Worm (Caenorhabditis elegans) whole organism, late embryonic: ENCODE results near the gene F07H5.10.

ENCODE experiments used
- C08G9.2 ChIP-seq: sonication (generic microtip); optimal IDR thresholded peaks from 2 replicates; lab custom pipeline; 2016; ENCODE audit warnings: mild to moderate bottlenecking, missing genetic modification characterization, moderate library complexity, missing compliant biosample characterization
- F13H6.1 ChIP-seq: sonication (generic microtip); optimal IDR thresholded peaks from 2 replicates; lab custom pipeline; 2016; ENCODE audit warnings: missing genetic modification characterization, missing compliant biosample characterization
- T23F11.4 ChIP-seq: fragments of 200-800 bp; sonication (Bioruptor generic); optimal IDR thresholded peaks from 2 replicates; lab custom pipeline; 2018; ENCODE audit warnings: mild to moderate bottlenecking, missing genetic modification characterization, missing compliant biosample characterization
- ahr-1 ChIP-seq: sonication (generic microtip); optimal IDR thresholded peaks from 2 replicates; lab custom pipeline; 2016; ENCODE audit warnings: missing genetic modification characterization, missing compliant biosample characterization
- ceh-14 ChIP-seq: sonication (generic microtip); optimal IDR thresholded peaks from 2 replicates; lab custom pipeline; 2016; ENCODE audit warnings: missing genotype, missing genetic modification characterization, missing compliant biosample characterization
- ceh-18 ChIP-seq: sonication (generic microtip); optimal IDR thresholded peaks from 2 replicates; lab custom pipeline; 2016; ENCODE audit warnings: missing genetic modification characterization, missing compliant biosample characterization
- ceh-22 ChIP-seq: sonication (generic microtip); optimal IDR thresholded peaks from 2 replicates; lab custom pipeline; 2017; ENCODE audit warnings: missing biosample characterization, missing genetic modification characterization
- ceh-24 ChIP-seq: sonication (generic microtip); optimal IDR thresholded peaks from 2 replicates; lab custom pipeline; 2016; ENCODE audit warnings: mild to moderate bottlenecking, missing genetic modification characterization, missing compliant biosample characterization
- ceh-31 ChIP-seq: sonication (generic microtip); optimal IDR thresholded peaks from 2 replicates; lab custom pipeline; 2016; ENCODE audit warnings: missing genetic modification characterization, missing compliant biosample characterization
- ceh-6 ChIP-seq: fragments of 200-800 bp; sonication (Bioruptor generic); optimal IDR thresholded peaks from 2 replicates; lab custom pipeline; 2018; ENCODE audit warnings: mild to moderate bottlenecking, missing genetic modification characterization, missing compliant biosample characterization
- ceh-9 ChIP-seq: sonication (generic microtip); optimal IDR thresholded peaks from 2 replicates; lab custom pipeline; 2016; ENCODE audit warnings: mild to moderate bottlenecking, missing genetic modification characterization, inconsistent platforms, missing compliant biosample characterization
- dmd-4 ChIP-seq: sonication (generic microtip); optimal IDR thresholded peaks from 2 replicates; lab custom pipeline; 2016; ENCODE audit warnings: borderline replicate concordance, missing genetic modification characterization, missing compliant biosample characterization
- elt-2 ChIP-seq: sonication (generic microtip); optimal IDR thresholded peaks from 2 replicates; lab custom pipeline; 2016; ENCODE audit warnings: missing genetic modification reagents, missing genetic modification characterization, missing compliant biosample characterization
- elt-4 ChIP-seq: sonication (generic microtip); optimal IDR thresholded peaks from 2 replicates; lab custom pipeline; 2016; ENCODE audit warnings: missing genetic modification characterization, missing compliant biosample characterization
- eyg-1 ChIP-seq: sonication (generic microtip); optimal IDR thresholded peaks from 2 replicates; lab custom pipeline; 2016; ENCODE audit warnings: missing genotype, missing genetic modification characterization, missing compliant biosample characterization
- fax-1 ChIP-seq: sonication (generic microtip); optimal IDR thresholded peaks from 2 replicates; lab custom pipeline; 2016; ENCODE audit warnings: missing genotype, missing genetic modification characterization, missing compliant biosample characterization
- fkh-10 ChIP-seq: fragments of 150-350 bp; optimal IDR thresholded peaks from 2 replicates; lab custom pipeline; 2014; ENCODE audit warnings: missing biosample characterization, missing genetic modification reagents, missing genetic modification characterization
- fkh-6 ChIP-seq: sonication (generic microtip); optimal IDR thresholded peaks from 2 replicates; lab custom pipeline; 2016; ENCODE audit warnings: missing genetic modification characterization, missing compliant biosample characterization
- gmeb-2 ChIP-seq: sonication (generic microtip); optimal IDR thresholded peaks from 2 replicates; lab custom pipeline; 2016; ENCODE audit warnings: missing genetic modification characterization, inconsistent platforms, missing compliant biosample characterization
- hlh-30 ChIP-seq: sonication (generic microtip); optimal IDR thresholded peaks from 2 replicates; lab custom pipeline; 2017; ENCODE audit warnings: antibody characterized with exemption, missing genetic modification characterization, missing compliant biosample characterization; ENCODE audit not compliant: insufficient read depth
- hlh-6 ChIP-seq: sonication (generic microtip); optimal IDR thresholded peaks from 2 replicates; lab custom pipeline; 2016; ENCODE audit warnings: missing genotype, missing genetic modification characterization, missing compliant biosample characterization
- lin-11 ChIP-seq: fragments of 200-800 bp; sonication (Bioruptor generic); optimal IDR thresholded peaks from 2 replicates; lab custom pipeline; 2018; ENCODE audit warnings: mild to moderate bottlenecking, missing genetic modification characterization, missing compliant biosample characterization
- mec-3 ChIP-seq: sonication (generic microtip); optimal IDR thresholded peaks from 2 replicates; lab custom pipeline; 2016; ENCODE audit warnings: borderline replicate concordance, missing genetic modification characterization, missing compliant biosample characterization
- nfya-1 ChIP-seq: sonication (generic microtip); optimal IDR thresholded peaks from 2 replicates; lab custom pipeline; 2017; ENCODE audit warnings: missing genetic modification characterization, mild to moderate bottlenecking, missing compliant biosample characterization, antibody characterized with exemption, moderate library complexity
- nhr-11 ChIP-seq: fragments of 150-350 bp; optimal IDR thresholded peaks from 2 replicates; lab custom pipeline; 2014; ENCODE audit warnings: missing biosample characterization, missing genetic modification characterization
- odd-2 ChIP-seq: sonication (generic microtip); optimal IDR thresholded peaks from 2 replicates; lab custom pipeline; 2017; ENCODE audit warnings: antibody characterized with exemption, mild to moderate bottlenecking, missing genetic modification characterization, missing compliant biosample characterization
- pag-3 ChIP-seq: sonication (generic microtip); optimal IDR thresholded peaks from 2 replicates; lab custom pipeline; 2016; ENCODE audit warnings: missing compliant biosample characterization, missing genetic modification characterization, borderline replicate concordance
- pha-4 ChIP-seq: fragments of 150-350 bp; optimal IDR thresholded peaks from 2 replicates; lab custom pipeline; 2018; ENCODE audit warnings: missing biosample characterization, missing genetic modification reagents, missing genetic modification characterization
- pqm-1 ChIP-seq: sonication (generic microtip); optimal IDR thresholded peaks from 2 replicates; lab custom pipeline; 2016; ENCODE audit warnings: missing genetic modification characterization, missing compliant biosample characterization
- pros-1 ChIP-seq: fragments of 150-350 bp; optimal IDR thresholded peaks from 2 replicates; lab custom pipeline; 2014; ENCODE audit warnings: missing biosample characterization, missing genetic modification reagents, missing genetic modification characterization
- sox-4 ChIP-seq: sonication (generic microtip); optimal IDR thresholded peaks from 2 replicates; lab custom pipeline; 2017; ENCODE audit warnings: mild to moderate bottlenecking, missing genetic modification characterization, inconsistent platforms, missing compliant biosample characterization
- ttx-3 ChIP-seq: sonication (generic microtip); optimal IDR thresholded peaks from 2 replicates; lab custom pipeline; 2016; ENCODE audit warnings: missing genetic modification reagents, missing genetic modification characterization, missing compliant biosample characterization
- unc-3 ChIP-seq, 2 experiments: fragments of 200-800 bp in 1 of 2; sonication (Bioruptor generic) in 1 of 2; sonication (generic microtip) in 1 of 2; conservative IDR thresholded peaks in 1 of 2; optimal IDR thresholded peaks in 1 of 2; 2 replicates each; pipeline versions ENCODE4 v1.3.6 to Lab custom; 2016 to 2022; ENCODE audit warnings: missing compliant biosample characterization in 2 of 2, missing genetic modification characterization in 2 of 2, missing genetic modification reagents in 1 of 2
- ztf-16 ChIP-seq: sonication (generic microtip); optimal IDR thresholded peaks from 2 replicates; lab custom pipeline; 2017; ENCODE audit warnings: missing genetic modification characterization, missing compliant biosample characterization

F07H5.10 gene

ce11 chrII:8795227-8795626 lies 13.2 kb downstream of the F07H5.10 start:
- TF ChIP-seq eyg-1 (tag; lab: Kevin White, UChicago) (no peak), pha-4 (tag; lab: Kevin White, UChicago) (no peak), hlh-6 (no peak), pag-3 (tag; lab: Kevin White, UChicago) (no peak), nhr-11 (tag; lab: Kevin White, UChicago) (no peak), odd-2 (tag; lab: Kevin White, UChicago) (no peak), elt-2 (tag; lab: Kevin White, UChicago) (no peak), pros-1 (tag; lab: Kevin White, UChicago) (no peak), lin-11 (tag; lab: Kevin White, UChicago) (no peak), nfya-1 (tag; lab: Kevin White, UChicago) (no peak), ceh-18 (tag; lab: Kevin White, UChicago) (no peak), sox-4 (tag; lab: Kevin White, UChicago) (no peak), ceh-24 (no peak), ceh-9 (tag; lab: Kevin White, UChicago) (no peak), hlh-30 (tag; lab: Kevin White, UChicago) (no peak), ahr-1 (tag; lab: Kevin White, UChicago) (no peak), mec-3 (tag; lab: Kevin White, UChicago) (no peak)

DNA sequence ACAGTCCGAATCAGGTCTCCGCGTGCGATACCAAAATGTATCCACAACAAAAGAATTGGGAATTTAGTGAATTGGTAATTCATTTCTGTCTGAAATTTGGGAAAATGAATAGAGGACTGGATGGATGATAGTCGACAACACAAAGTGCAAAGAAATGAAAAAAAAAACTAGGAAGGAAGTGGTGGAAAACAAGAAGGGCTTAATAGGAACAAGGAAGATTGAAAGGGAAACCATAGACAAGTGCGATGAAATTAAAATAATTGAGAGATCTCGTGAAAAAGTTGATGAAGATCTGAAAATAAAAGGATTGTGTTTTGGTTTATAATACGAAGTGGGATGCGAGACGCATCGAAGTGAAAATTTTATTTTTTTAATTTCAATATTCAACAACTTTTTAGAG lies 14.3 kb downstream of the F07H5.10 start, which contains the start of gene F07H5.7:
F07H5.7 (minus strand) TSS at position 101 of the 400 bp plus-strand sequence.
- TF ChIP-seq ceh-14 (tag; lab: Kevin White, UChicago) = no peak
- TF ChIP-seq pha-4 (tag; lab: Kevin White, UChicago) = no peak
- no peak for TF ChIP-seq ceh-6
- no peak for TF ChIP-seq elt-4 (tag; lab: Kevin White, UChicago)
- no peak for TF ChIP-seq fkh-10
- TF ChIP-seq fkh-6 (tag; lab: Kevin White, UChicago) = no peak
- no peak for TF ChIP-seq fax-1 (tag; lab: Kevin White, UChicago)
- no peak for TF ChIP-seq dmd-4 (tag; lab: Kevin White, UChicago)
- TF ChIP-seq ceh-31 = no peak
- no peak for TF ChIP-seq sox-4 (tag; lab: Kevin White, UChicago)

DNA sequence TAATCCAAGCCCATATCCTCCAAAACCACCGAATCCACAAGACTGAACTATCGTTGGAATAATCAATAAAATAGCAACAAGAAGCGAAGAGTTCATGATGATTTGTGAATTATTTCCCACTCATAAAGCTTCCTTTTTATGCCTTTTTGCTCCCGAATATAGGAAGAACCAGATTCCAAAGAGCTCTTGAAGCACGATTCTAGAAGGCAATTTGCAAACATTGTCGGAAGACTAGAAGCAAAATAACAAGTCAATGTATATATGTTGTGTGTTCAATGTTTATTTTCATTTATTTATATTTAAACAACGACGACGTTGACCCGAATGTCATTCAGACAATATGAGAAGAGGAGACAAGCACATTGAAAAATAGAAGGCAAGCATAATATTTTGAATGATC lies 15.7 kb downstream of the F07H5.10 start, which contains the start of gene idpa-2:
idpa-2 (minus strand) TSS at position 101 of the 400 bp plus-strand sequence.
- TF ChIP-seq nhr-11 (tag; lab: Kevin White, UChicago) = no peak
- TF ChIP-seq dmd-4 (tag; lab: Kevin White, UChicago) = no peak
- TF ChIP-seq ceh-22 (tag; lab: Kevin White, UChicago) = no peak
- TF ChIP-seq T23F11.4 (GFP tag; lab: Kevin White, UChicago) = no peak
- TF ChIP-seq pqm-1 = no peak
- no peak for TF ChIP-seq C08G9.2
- no peak for TF ChIP-seq fkh-6 (tag; lab: Kevin White, UChicago)
- no peak for TF ChIP-seq F13H6.1 (tag; lab: Kevin White, UChicago)
- no peak for TF ChIP-seq elt-2 (tag; lab: Kevin White, UChicago)
- no peak for TF ChIP-seq ztf-16 (tag; lab: Kevin White, UChicago)
- TF ChIP-seq unc-3 (GFP tag; conservative IDR thresholded peaks at IDR 0.05; lab: Robert Waterston, UW) = no peak
- no peak for TF ChIP-seq unc-3 (tag; optimal IDR thresholded peaks at IDR 0.05; lab: Kevin White, UChicago)
- no peak for TF ChIP-seq gmeb-2 (tag; lab: Kevin White, UChicago)
- TF ChIP-seq ttx-3 (tag; lab: Kevin White, UChicago) = no peak
- no peak for TF ChIP-seq ceh-9 (tag; lab: Kevin White, UChicago)
